Fruit fly (Drosophila melanogaster): ENCODE results near the gene serp.

Gene serp

DNA sequence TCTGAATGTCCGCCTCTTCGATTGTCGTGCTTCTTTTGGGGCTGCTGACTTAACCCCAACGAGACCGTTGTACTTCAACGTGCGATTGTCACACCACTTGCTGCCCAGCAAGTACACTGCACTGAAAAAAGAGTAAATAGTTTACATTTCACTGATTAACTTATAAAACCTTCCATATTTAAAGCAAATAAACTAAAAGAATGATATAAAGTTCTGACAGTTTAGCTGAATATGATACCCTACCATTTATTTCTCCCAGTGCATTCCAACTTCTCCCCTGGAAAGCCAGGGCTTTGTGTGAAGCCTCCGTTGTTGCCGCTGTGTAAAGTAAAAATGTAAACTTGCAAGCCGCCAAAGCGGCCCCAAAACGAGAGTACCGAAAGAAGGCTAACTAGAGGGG, 33.5 kb downstream of the serp start:
- TF ChIP-seq CG7045 (GFP tag; optimal IDR thresholded peaks at IDR 0.05), result no peak
- no peak for TF ChIP-seq bab1 (GFP tag; optimal IDR thresholded peaks at IDR 0.05)
- no peak for TF ChIP-seq CG14711 (tag; optimal IDR thresholded peaks at IDR 0.05)
- no peak for TF ChIP-seq CG12768 (GFP tag; optimal IDR thresholded peaks at IDR 0.05)
- TF ChIP-seq CG7101 (tag; optimal IDR thresholded peaks at IDR 0.05), result no peak
- TF ChIP-seq Clk (GFP tag; optimal IDR thresholded peaks at IDR 0.05), result no peak
- TF ChIP-seq cnc (optimal IDR thresholded peaks at IDR 0.05), result no peak
- TF ChIP-seq cic (GFP tag; optimal IDR thresholded peaks at IDR 0.05), result no peak
- TF ChIP-seq CG11617 (GFP tag; optimal IDR thresholded peaks at IDR 0.05), result no peak
- TF ChIP-seq Hr96 (GFP tag; optimal IDR thresholded peaks at IDR 0.05), result no peak
- no peak for TF ChIP-seq CG33017 (tag; optimal IDR thresholded peaks at IDR 0.05)
- TF ChIP-seq tj (GFP tag; optimal IDR thresholded peaks at IDR 0.05), result no peak
- no peak for TF ChIP-seq CG1620 (GFP tag; optimal IDR thresholded peaks at IDR 0.05)
- TF ChIP-seq kay (GFP tag; ENCODE audit: borderline replicate concordance), result no peak

DNA sequence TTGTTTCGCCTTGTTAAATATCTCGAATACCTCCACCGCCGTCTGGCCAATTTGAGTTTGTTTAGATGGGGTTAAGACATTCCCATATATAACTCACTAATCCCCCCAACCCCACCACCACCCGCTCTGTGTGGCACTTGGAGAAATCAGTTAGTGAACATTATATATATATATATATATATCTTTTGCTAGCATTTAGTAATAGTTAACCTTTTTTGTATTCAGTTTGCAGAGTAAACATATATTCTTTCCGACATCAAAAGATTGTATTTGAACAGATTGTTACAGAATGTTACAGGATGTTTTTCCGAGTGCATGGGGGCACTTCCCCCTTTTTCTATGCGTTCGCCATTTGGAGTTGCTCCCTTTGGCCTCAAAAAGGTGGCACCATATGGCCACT, 37.3 kb downstream of the serp start:
- TF ChIP-seq pad (GFP tag; optimal IDR thresholded peaks at IDR 0.05), result no peak

DNA sequence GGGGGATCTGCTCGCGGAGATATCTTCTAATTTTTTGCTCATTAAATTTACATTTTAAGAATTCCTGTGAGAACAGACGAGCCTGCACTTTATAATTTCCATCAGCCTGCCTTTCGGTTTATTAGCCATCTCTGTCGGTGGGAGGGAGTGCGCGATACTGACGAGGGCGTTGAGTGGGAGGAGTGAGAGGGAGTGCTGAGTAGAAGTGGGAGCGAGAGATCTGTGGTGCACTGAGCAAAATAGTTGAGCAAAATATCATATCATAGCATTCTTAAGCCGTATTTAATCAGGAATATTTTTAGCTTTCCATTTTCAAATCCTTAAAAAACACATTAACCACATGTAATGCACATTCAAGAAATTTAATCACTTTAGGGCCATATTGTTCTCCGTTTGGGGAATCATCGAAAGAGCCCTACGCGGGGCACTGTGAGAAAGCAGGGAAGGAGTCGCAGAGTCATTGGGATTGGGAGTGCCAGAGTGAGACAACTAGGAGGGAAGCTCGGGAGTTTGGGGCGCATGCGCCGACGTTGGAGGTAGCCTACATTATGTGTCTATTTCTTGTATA, 42.7 kb downstream of the serp start:
- TF ChIP-seq CG5204 (GFP tag; optimal IDR thresholded peaks at IDR 0.05) (no peak), cnc (optimal IDR thresholded peaks at IDR 0.05) (no peak), CG14711 (tag; optimal IDR thresholded peaks at IDR 0.05) (no peak), cic (GFP tag; optimal IDR thresholded peaks at IDR 0.05) (no peak), CG7101 (tag; optimal IDR thresholded peaks at IDR 0.05) (no peak), Clk (GFP tag; optimal IDR thresholded peaks at IDR 0.05) (no peak), CG12768 (GFP tag; optimal IDR thresholded peaks at IDR 0.05) (no peak), toe (GFP tag; optimal IDR thresholded peaks at IDR 0.05) (no peak), CG1620 (GFP tag; optimal IDR thresholded peaks at IDR 0.05) (no peak), Crg-1 (GFP tag; optimal IDR thresholded peaks at IDR 0.05) (no peak), Hr96 (GFP tag; optimal IDR thresholded peaks at IDR 0.05) (no peak)

dm6 chr3L:19663605-19664230, 44.1 kb downstream of the serp start, which contains the start of gene tey:
tey (minus strand) TSS chr3L:19664104.
- TF ChIP-seq tj (GFP tag; optimal IDR thresholded peaks at IDR 0.05), result no peak
- no peak for TF ChIP-seq CG5204 (GFP tag; optimal IDR thresholded peaks at IDR 0.05)
- no peak for TF ChIP-seq CG7101 (tag; optimal IDR thresholded peaks at IDR 0.05)

dm6 chr3L:19662892-19663291, 44.9 kb downstream of the serp start:
- TF ChIP-seq CG7045 (GFP tag; optimal IDR thresholded peaks at IDR 0.05), result no peak
- TF ChIP-seq Mnt (GFP tag; optimal IDR thresholded peaks at IDR 0.05), result no peak
- no peak for TF ChIP-seq toe (GFP tag; optimal IDR thresholded peaks at IDR 0.05)
- no peak for TF ChIP-seq pad (GFP tag; optimal IDR thresholded peaks at IDR 0.05)
- TF ChIP-seq Crg-1 (GFP tag; optimal IDR thresholded peaks at IDR 0.05), result no peak
- TF ChIP-seq tj (GFP tag; optimal IDR thresholded peaks at IDR 0.05), result no peak
- TF ChIP-seq CG11617 (GFP tag; optimal IDR thresholded peaks at IDR 0.05), result no peak
- no peak for TF ChIP-seq CG1620 (GFP tag; optimal IDR thresholded peaks at IDR 0.05)
- TF ChIP-seq cic (GFP tag; optimal IDR thresholded peaks at IDR 0.05), result no peak
- TF ChIP-seq cnc (optimal IDR thresholded peaks at IDR 0.05), result no peak
- no peak for TF ChIP-seq CG14711 (tag; optimal IDR thresholded peaks at IDR 0.05)
- TF ChIP-seq CG5204 (GFP tag; optimal IDR thresholded peaks at IDR 0.05), result no peak
- no peak for TF ChIP-seq CG33017 (tag; optimal IDR thresholded peaks at IDR 0.05)
- no peak for TF ChIP-seq CG7101 (tag; optimal IDR thresholded peaks at IDR 0.05)
- TF ChIP-seq Hr96 (GFP tag; optimal IDR thresholded peaks at IDR 0.05), result no peak
- no peak for TF ChIP-seq Clk (GFP tag; optimal IDR thresholded peaks at IDR 0.05)

DNA sequence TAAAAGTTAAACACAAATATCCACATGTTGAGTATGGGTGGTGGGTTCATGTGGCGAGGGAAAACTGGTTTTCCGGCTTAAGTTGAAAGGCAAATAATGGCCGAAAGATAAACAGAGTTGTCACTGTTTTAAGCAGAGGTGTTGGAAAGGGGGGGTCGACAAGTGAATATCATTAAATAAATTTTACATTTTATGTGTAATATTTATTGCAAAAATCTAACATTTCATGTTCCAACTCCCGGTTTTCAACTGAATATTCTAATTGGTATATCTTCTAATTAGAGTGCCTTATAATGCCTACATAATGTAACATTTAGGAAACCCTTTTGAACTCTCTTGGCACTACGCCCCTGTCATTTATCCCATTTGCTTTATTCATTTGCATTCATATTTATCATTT, 51.9 kb downstream of the serp start:
- TF ChIP-seq CG12768 (GFP tag; optimal IDR thresholded peaks at IDR 0.05), result no peak
- TF ChIP-seq pad (GFP tag; optimal IDR thresholded peaks at IDR 0.05), result no peak
- no peak for TF ChIP-seq CG1620 (GFP tag; optimal IDR thresholded peaks at IDR 0.05)
- TF ChIP-seq CG11617 (GFP tag; optimal IDR thresholded peaks at IDR 0.05), result no peak
- TF ChIP-seq Hr96 (GFP tag; optimal IDR thresholded peaks at IDR 0.05), result no peak
- no peak for TF ChIP-seq bab1 (GFP tag; optimal IDR thresholded peaks at IDR 0.05)
- no peak for TF ChIP-seq CG5204 (GFP tag; optimal IDR thresholded peaks at IDR 0.05)

DNA sequence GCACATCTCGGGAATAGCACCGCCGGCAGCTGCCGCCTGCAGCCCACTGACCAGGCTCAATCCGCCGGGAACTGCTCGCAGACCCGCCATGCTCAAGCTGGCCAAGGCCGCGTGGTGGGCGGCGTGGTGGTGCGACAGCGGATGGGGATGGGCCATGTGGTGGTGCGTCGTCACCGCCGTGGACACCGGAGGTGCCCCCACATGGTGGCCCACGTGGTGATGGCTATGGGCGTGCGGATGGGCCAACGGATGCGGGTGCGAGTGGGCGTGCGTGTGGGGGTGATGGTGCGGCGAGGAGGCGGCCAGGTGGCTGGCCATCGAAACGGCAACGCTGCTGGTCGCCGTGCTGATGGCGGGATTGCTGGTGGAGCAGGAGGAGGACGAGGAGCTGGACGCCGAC, 54.3 kb downstream of the serp start:
- TF ChIP-seq CG1620 (GFP tag; optimal IDR thresholded peaks at IDR 0.05), result no peak
- no peak for TF ChIP-seq CG33017 (tag; optimal IDR thresholded peaks at IDR 0.05)
- TF ChIP-seq CG7045 (GFP tag; optimal IDR thresholded peaks at IDR 0.05), result no peak
- TF ChIP-seq kay (GFP tag; ENCODE audit: borderline replicate concordance), result no peak

All from whole organism, adult.